Fruit fly (Drosophila melanogaster) whole organism, wandering third instar larva: ENCODE data around the gene djl.

Experiments used
- br ChIP-seq: fragments of 200-800 bp; sonication (Bioruptor generic); optimal IDR thresholded peaks from 2 replicates; lab custom pipeline; 2016; ENCODE audit warnings: missing biosample characterization, missing genetic modification characterization
- dl ChIP-seq, 2 experiments: fragments of 175-275, 200-275 bp in 1 of 2; fragments of 200-275 bp in 1 of 2; sonication (Bioruptor generic); optimal IDR thresholded peaks; lab custom pipeline; 2018; ENCODE audit warnings: mild to moderate bottlenecking in 2 of 2, missing biosample characterization in 2 of 2, missing genetic modification characterization in 2 of 2, moderate library complexity in 2 of 2; ENCODE audit not compliant: partially characterized antibody in 2 of 2, insufficient read depth in 1 of 2
- fru ChIP-seq: fragments of 200-800 bp; sonication (Bioruptor generic); optimal IDR thresholded peaks from 3 replicates; lab custom pipeline; 2016; ENCODE audit warnings: missing biosample characterization, mild to moderate bottlenecking, missing genetic modification characterization
- usp ChIP-seq: fragments of >200 bp; optimal IDR thresholded peaks from 2 replicates; lab custom pipeline; 2017; ENCODE audit warnings: missing biosample characterization, missing genetic modification characterization

DNA sequence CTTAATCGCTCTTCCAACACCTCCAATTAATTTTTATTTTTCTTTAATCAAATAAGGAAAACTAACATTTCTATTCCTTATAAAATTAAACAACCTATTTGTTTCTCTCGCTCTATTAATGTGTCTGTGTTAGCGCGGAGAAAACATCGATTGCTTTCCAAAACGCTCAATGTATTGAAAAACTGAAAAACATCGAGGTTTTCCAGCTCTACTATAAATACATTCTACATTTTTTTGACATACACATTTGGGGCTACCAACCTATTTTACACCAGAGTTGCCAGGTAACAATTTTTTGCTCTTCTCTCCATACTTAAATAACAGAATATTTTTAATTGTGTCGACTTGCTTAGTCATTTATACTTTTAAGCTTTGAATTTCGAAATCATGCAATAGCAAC is 31.3 kb downstream of the djl start:
- TF ChIP-seq dl (GFP tag; optimal IDR thresholded peaks at IDR 0.05; lab: Kevin White, UChicago; ENCODE audit: insufficient read depth in 1 of 2, partially characterized antibody in 2 of 2) (no peak), fru (GFP tag; lab: Kevin White, UChicago) (no peak), br (GFP tag; lab: Kevin White, UChicago) (no peak), usp (no peak)
